Comparison of ENCODE assay signal across 2 fruit fly cellular contexts in the genomic region with DNA sequence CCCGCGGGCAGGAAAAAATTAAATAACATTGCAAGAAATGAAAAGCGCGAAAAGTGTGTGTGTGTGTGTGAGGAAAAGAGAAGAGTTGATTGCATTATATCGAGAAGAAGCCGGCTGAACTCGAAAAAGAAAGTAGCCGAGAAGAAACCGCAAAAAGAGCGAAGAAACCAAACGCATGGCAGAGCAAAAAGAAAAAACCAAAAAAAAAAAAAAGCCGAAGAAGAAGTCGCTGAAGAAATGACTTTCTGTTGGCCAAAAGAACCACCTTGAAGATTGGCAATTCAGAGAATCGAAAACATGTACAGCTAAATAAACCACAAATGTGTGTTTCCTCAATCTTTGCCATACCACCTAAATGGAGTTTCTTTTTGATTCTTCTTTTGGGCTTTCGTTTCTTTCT.
A peak's percentile ranks its signal among the peaks of the same experiment; 100 is the strongest.
TF ChIP-seq lines count a peak whose summit lies in the region.

No protein-coding gene starts in this region.

TF ChIP-seq in whole organism, prepupa, 60 proteins besides CTCF, POLR2A, EP300 and RAD21:
- TF ChIP-seq Blimp-1 (GFP tag; optimal IDR thresholded peaks at IDR 0.05; lab: Kevin White, UChicago), result peak; percentile 72
- TF ChIP-seq CG31627 (GFP tag; optimal IDR thresholded peaks at IDR 0.05; lab: Kevin White, UChicago), result no peak
- no peak for TF ChIP-seq Sox102F (GFP tag; optimal IDR thresholded peaks at IDR 0.05; lab: Kevin White, UChicago)
- no peak for TF ChIP-seq acj6 (GFP tag; optimal IDR thresholded peaks at IDR 0.05; lab: Kevin White, UChicago)
- no peak for TF ChIP-seq net (GFP tag; optimal IDR thresholded peaks at IDR 0.05; lab: Kevin White, UChicago)
- TF ChIP-seq Hr38 (GFP tag; optimal IDR thresholded peaks at IDR 0.05; lab: Kevin White, UChicago), result no peak
- TF ChIP-seq CG34406 (GFP tag; optimal IDR thresholded peaks at IDR 0.05; lab: Kevin White, UChicago), result no peak
- TF ChIP-seq CG15336 (GFP tag; IDR thresholded peaks at IDR 0.05; lab: Robert Waterston, UW), result no peak
- TF ChIP-seq dsx (GFP tag; optimal IDR thresholded peaks at IDR 0.05; lab: Kevin White, UChicago; ENCODE audit: poor library complexity, severe bottlenecking), result no peak
- TF ChIP-seq Eip78C (GFP tag; lab: Kevin White, UChicago), result peak; percentile 69
- TF ChIP-seq CG11762 (GFP tag; optimal IDR thresholded peaks at IDR 0.05; lab: Kevin White, UChicago; ENCODE audit: insufficient read depth), result no peak
- TF ChIP-seq Sox15 (GFP tag; optimal IDR thresholded peaks at IDR 0.05; lab: Kevin White, UChicago), result no peak
- TF ChIP-seq CG6276 (GFP tag; optimal IDR thresholded peaks at IDR 0.05; lab: Kevin White, UChicago), result peak; percentile 20
- TF ChIP-seq CG10631 (GFP tag; optimal IDR thresholded peaks at IDR 0.05; lab: Kevin White, UChicago), result no peak
- TF ChIP-seq CG6792 (GFP tag; optimal IDR thresholded peaks at IDR 0.05; lab: Kevin White, UChicago), result no peak
- TF ChIP-seq cyc (GFP tag; optimal IDR thresholded peaks at IDR 0.05; lab: Kevin White, UChicago), result no peak
- no peak for TF ChIP-seq Gug (GFP tag; IDR thresholded peaks at IDR 0.05; lab: Robert Waterston, UW)
- TF ChIP-seq Eip93F (GFP tag; optimal IDR thresholded peaks at IDR 0.05; lab: Kevin White, UChicago), result no peak
- no peak for TF ChIP-seq Eip75B (GFP tag; optimal IDR thresholded peaks at IDR 0.05; lab: Kevin White, UChicago)
- TF ChIP-seq esn (GFP tag; optimal IDR thresholded peaks at IDR 0.05; lab: Kevin White, UChicago), result no peak
- no peak for TF ChIP-seq topi (GFP tag; optimal IDR thresholded peaks at IDR 0.05; lab: Kevin White, UChicago)
- no peak for TF ChIP-seq CG3919 (GFP tag; optimal IDR thresholded peaks at IDR 0.05; lab: Kevin White, UChicago)
- no peak for TF ChIP-seq Hr39 (GFP tag; optimal IDR thresholded peaks at IDR 0.05; lab: Kevin White, UChicago)
- no peak for TF ChIP-seq fd85E (GFP tag; optimal IDR thresholded peaks at IDR 0.05; lab: Kevin White, UChicago)
- no peak for TF ChIP-seq CG9139 (GFP tag; optimal IDR thresholded peaks at IDR 0.05; lab: Kevin White, UChicago)
- TF ChIP-seq CG6854 (GFP tag; optimal IDR thresholded peaks at IDR 0.05; lab: Kevin White, UChicago), result peak; percentile 5

TF ChIP-seq in whole organism, wandering third instar larva, 38 proteins besides CTCF, POLR2A, EP300 and RAD21:
- TF ChIP-seq psq (GFP tag; optimal IDR thresholded peaks at IDR 0.05; lab: Kevin White, UChicago) (peak; percentile 68), dsf (GFP tag; optimal IDR thresholded peaks at IDR 0.05; lab: Kevin White, UChicago; ENCODE audit: borderline replicate concordance) (no peak), OdsH (GFP tag; optimal IDR thresholded peaks at IDR 0.05; lab: Kevin White, UChicago) (no peak), tai (GFP tag; optimal IDR thresholded peaks at IDR 0.05; lab: Kevin White, UChicago) (no peak), rgr (GFP tag; optimal IDR thresholded peaks at IDR 0.05; lab: Kevin White, UChicago) (no peak), lola (GFP tag; optimal IDR thresholded peaks at IDR 0.05; lab: Kevin White, UChicago) (no peak)
